Worm (Caenorhabditis elegans) whole organism, L4/young adult: ENCODE measurements around the gene tofu-6.

Experiments used
- dao-5 ChIP-seq: sonication (generic microtip); optimal IDR thresholded peaks from 2 replicates; lab custom pipeline; 2016; ENCODE audit warnings: missing genotype, missing genetic modification characterization, moderate library complexity, missing compliant biosample characterization
- him-1 ChIP-seq: sonication (generic microtip); optimal IDR thresholded peaks from 2 replicates; lab custom pipeline; 2016; ENCODE audit warnings: missing genotype, missing genetic modification reagents, missing genetic modification characterization, missing compliant biosample characterization

ce11 chrII:5417905-5418304, 3.1 kb upstream of the tofu-6 start:
- TF ChIP-seq dao-5 (no peak), him-1 (tag; lab: Kevin White, UChicago) (no peak)
